Fruit fly (Drosophila melanogaster) S2 (cell line): ENCODE measurements around the gene rno.
A peak's percentile ranks its signal among the peaks of the same experiment; 100 is the strongest.

ENCODE experiments used
- CG8478 ChIP-seq: fragments of >200 bp; optimal IDR thresholded peaks from 2 replicates; lab custom pipeline; 2018
- CTCF ChIP-seq, 2 experiments: fragments of >200 bp; optimal IDR thresholded peaks; 2 replicates each; lab custom pipeline; 2018

rno gene

dm6 chr3L:199754-200596, at the start of gene rno, which contains the start of gene mri:
rno (minus strand) TSS chr3L:199762.
mri (plus strand) TSS chr3L:200174.
- TF ChIP-seq CG8478 (lab: Kevin White, UChicago) (no peak), CTCF (optimal IDR thresholded peaks at IDR 0.05; lab: Kevin White, UChicago) (no peak)

DNA sequence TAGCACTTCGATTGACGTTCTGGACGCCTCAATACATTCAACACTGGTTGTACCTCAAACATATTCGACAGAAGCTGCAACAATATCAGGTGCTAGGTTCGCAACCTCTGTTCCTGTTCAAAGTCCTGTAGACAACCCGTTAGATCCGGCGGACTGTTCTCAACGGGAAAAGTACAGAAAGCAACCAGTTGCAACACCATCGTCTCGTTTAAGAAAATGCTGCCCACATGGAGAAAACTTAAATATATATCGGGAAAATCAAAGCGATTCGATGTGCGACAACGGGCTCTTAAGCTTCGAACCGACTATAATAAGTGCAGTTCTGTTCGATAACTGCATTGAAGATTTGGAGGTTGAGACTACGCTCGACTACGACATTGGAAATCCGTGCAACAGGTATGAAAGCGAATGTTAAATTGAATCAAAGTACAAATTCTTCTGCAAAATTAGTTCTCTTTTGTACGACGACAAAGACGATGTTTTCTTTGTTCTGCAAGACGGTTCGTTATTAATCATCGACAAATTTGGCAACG, 48.7 kb upstream of the rno start:
- TF ChIP-seq CTCF (optimal IDR thresholded peaks at IDR 0.05; lab: Kevin White, UChicago) (peak in 1 of 2 experiments; percentile 18), CG8478 (lab: Kevin White, UChicago) (no peak)

DNA sequence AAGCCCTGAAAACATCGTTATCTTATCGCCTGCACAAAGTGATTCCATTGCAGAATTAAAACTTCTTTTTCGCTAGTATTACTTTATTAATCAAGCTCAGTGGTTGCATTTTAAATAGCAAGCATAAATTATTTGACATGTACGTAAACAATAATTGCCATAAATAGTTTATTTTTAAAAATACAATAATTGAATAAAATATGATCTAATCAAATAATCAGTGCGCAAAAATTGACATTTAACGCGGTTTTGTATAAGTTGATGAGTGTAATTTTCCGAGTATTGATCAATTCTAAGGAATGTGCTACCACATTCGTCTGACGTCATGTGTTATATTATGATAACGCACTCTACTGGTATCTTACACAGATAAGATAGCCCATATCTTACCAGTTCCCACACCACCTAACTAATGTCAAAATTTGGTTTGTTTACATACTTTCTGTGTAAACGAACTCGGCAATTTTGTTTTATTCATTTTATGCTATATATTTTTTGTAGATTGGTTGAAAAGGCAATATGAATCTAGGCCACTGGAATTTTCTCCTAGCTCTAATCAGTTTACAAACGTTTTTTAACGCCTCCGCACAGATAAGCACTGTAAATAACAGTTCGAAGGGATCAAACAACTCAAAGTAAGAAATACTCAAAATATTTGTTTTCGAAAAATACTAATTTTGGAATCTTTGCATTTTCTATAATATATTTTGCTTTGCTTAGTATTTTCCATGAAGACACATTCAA, 48.1 kb upstream of the rno start, which contains the start of gene mthl14:
Gene mthl14 (plus strand): TSS at position 10 of the 744 bp plus-strand sequence.
- TF ChIP-seq CTCF (optimal IDR thresholded peaks at IDR 0.05; lab: Kevin White, UChicago): no peak
- TF ChIP-seq CG8478 (lab: Kevin White, UChicago): no peak

DNA sequence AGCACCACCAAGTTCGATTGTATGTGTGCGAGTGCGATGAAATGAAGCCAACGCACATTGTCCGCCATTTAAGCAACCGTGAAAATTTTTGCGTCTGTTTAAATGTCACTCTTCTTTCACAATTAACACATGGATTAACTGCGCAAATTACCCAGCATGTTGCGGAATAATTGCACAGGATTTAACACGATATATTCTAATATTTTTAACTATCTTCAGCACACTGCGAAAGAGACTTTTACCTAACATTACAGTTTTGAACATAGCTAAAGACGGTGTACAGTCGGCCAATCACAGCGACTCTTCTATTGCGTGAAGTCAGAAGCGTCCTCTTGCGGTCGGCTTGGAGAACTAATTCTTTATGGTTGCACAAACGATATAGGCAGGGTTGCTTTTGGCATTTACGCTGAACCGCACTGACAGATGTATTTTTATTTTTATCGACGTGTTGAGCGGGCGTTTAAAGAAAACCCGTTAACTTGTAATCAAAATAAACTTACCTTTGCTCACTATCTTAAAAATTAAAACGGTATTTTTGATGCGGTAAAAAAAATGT, 47.2 kb upstream of the rno start:
- TF ChIP-seq CG8478 (lab: Kevin White, UChicago) (no peak), CTCF (optimal IDR thresholded peaks at IDR 0.05; lab: Kevin White, UChicago) (peak; percentile 96 to 97)

DNA sequence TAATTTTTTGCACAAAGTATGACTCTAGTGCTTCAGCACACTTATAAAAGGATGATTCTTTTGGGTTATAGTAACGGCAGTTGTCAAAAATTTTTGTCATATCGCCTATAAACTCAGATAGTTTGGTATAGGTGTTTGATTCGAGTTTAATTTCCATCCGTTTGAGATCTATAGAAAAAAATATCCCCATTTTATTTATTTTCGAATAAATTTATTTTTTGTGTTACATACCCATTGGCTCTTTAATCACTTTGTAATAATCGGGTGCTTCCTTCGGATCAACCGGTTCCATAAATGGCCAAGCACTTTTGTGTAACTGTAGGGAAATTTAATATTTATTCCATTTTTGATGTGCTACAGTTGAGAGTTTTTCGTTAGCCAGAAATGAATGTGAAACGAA, 34.8 kb upstream of the rno start:
- TF ChIP-seq CTCF (optimal IDR thresholded peaks at IDR 0.05; lab: Kevin White, UChicago): no peak
- TF ChIP-seq CG8478 (lab: Kevin White, UChicago): no peak

- TF ChIP-seq CG8478 (lab: Kevin White, UChicago) (no peak), CTCF (optimal IDR thresholded peaks at IDR 0.05; lab: Kevin White, UChicago) (no peak)
These were observed 33.7 kb upstream of the rno start, which contains the start of gene CG34453 for dm6 chr3L:233251-233650. CG34453 (minus strand) TSS chr3L:233351.

DNA sequence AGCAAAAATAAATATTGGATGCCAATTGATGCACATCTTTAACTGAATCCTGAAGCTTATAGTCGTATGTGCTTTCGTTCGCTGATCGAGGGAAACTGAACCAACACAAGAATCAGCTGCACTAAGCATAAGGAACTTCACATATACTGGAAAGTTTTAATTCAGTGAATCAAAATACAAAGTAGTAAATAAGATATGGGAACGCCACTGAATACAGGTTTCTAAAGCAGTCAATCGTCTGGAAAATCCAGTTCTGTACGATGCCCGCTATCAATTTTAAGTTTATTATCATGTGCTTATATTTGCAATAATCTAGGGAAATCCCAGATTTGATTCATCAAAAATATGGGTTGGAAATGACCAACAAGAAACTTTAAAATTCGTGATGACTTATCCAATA, 32.7 kb upstream of the rno start, which contains the start of gene CG34454:
Gene CG34454 (minus strand): TSS at position 84 of the 400 bp plus-strand sequence.
- TF ChIP-seq CTCF (optimal IDR thresholded peaks at IDR 0.05; lab: Kevin White, UChicago): no peak
- TF ChIP-seq CG8478 (lab: Kevin White, UChicago): no peak

- TF ChIP-seq CG8478 (lab: Kevin White, UChicago) (no peak), CTCF (optimal IDR thresholded peaks at IDR 0.05; lab: Kevin White, UChicago) (no peak)
These were observed 31.9 kb upstream of the rno start, which contains the start of gene CG42846 for dm6 chr3L:231504-231903. CG42846 (minus strand) TSS chr3L:231604.

DNA sequence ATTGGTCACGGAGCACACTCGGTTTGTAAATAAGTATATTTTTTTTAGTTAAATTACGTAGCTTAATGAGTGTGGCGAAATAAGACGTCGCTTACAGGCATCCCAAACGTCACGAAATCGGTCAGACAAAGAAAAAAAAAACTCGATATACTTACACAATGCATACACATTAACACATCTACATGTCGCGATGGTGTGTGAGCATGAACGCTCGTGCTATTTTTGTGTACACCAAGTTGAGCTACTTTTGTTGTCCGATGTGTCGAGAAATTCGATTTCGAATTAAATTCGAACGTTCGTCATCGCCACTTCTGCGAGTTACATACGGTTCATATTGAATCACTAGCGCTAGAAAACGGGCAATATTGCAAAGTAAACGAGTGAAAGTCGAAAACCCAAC, 25.6 kb upstream of the rno start:
- TF ChIP-seq CTCF (optimal IDR thresholded peaks at IDR 0.05; lab: Kevin White, UChicago) (no peak), CG8478 (lab: Kevin White, UChicago) (no peak)

dm6 chr3L:224004-224951, 24.7 kb upstream of the rno start:
- TF ChIP-seq CTCF (optimal IDR thresholded peaks at IDR 0.05; lab: Kevin White, UChicago) (no peak), CG8478 (lab: Kevin White, UChicago) (no peak)

dm6 chr3L:223019-223902, 23.7 kb upstream of the rno start, which contains the start of the genes pyx and CG33229:
pyx (minus strand) TSS chr3L:223069.
CG33229 (plus strand) TSS chr3L:223852.
- TF ChIP-seq CG8478 (lab: Kevin White, UChicago) (no peak), CTCF (optimal IDR thresholded peaks at IDR 0.05; lab: Kevin White, UChicago) (no peak)

- TF ChIP-seq CTCF (optimal IDR thresholded peaks at IDR 0.05; lab: Kevin White, UChicago) (no peak), CG8478 (lab: Kevin White, UChicago) (no peak)
These were observed 18.0 kb upstream of the rno start, which contains the start of gene CG13877 for dm6 chr3L:217480-218118. CG13877 (plus strand) TSS chr3L:218068.
